Worm (Caenorhabditis elegans): ENCODE data around the gene famk-1.

Gene famk-1

DNA sequence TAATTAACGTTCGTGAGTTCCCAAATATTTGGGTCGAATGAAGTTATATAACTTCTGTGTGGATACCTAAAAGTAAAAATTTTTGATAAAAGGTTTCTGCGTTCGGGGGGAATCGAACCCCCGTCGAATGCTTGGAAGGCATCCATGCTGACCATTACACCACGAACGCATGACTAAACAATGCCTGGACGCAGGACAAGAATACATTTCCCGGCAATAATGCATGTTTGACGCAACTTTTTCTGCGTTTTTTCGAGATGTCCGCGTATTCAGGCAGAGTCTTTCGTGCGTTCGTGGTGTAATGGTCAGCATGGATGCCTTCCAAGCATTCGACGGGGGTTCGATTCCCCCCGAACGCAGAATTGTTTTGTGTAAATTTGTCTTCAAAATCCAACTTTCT lies 12.3 kb downstream of the famk-1 start (continued):
- TF ChIP-seq akir-1 (GFP tag; optimal IDR thresholded peaks at IDR 0.05) (peak; percentile 46), egl-18 (GFP tag; IDR thresholded peaks at IDR 0.05) (peak; percentile 51; the same call in 1 of the 2 replicates), Y56A3A.18 (GFP tag; IDR thresholded peaks at IDR 0.05) (peak; percentile 95), Y53F4B.3 (GFP tag; IDR thresholded peaks at IDR 0.05) (peak; percentile 66; the same call in 1 of the 2 replicates), mes-4 (tag; optimal IDR thresholded peaks at IDR 0.05) (peak; percentile 86), zfh-2 (GFP tag; conservative IDR thresholded peaks at IDR 0.05) (no peak), C06A6.2 (GFP tag; conservative IDR thresholded peaks at IDR 0.05) (peak; percentile 70), lin-35 (GFP tag; optimal IDR thresholded peaks at IDR 0.05) (peak in 1 of 3 experiments; percentile 68), ceh-58 (GFP tag; IDR thresholded peaks at IDR 0.05) (no peak), lsy-27 (tag; optimal IDR thresholded peaks at IDR 0.05; ENCODE audit: borderline replicate concordance, insufficient read depth) (peak; percentile 73), lin-26 (GFP tag; IDR thresholded peaks at IDR 0.05) (peak; percentile 96), B0261.1 (tag; optimal IDR thresholded peaks at IDR 0.05) (peak; percentile 98), nhr-120 (GFP tag; IDR thresholded peaks at IDR 0.05) (peak; percentile 93), pha-4 (tag; optimal IDR thresholded peaks at IDR 0.05) (no peak), Y95B8A.8 (GFP tag; IDR thresholded peaks at IDR 0.05) (peak; percentile 76), chd-7 (tag; optimal IDR thresholded peaks at IDR 0.05) (peak; percentile 87), ztf-3 (GFP tag; optimal IDR thresholded peaks at IDR 0.05) (peak; percentile 22), bed-1 (GFP tag; IDR thresholded peaks at IDR 0.05) (peak; percentile 89; the same call in 1 of the 2 replicates), ama-1 (optimal IDR thresholded peaks at IDR 0.05) (no peak), ama-1 (GFP tag; optimal IDR thresholded peaks at IDR 0.05) (peak; percentile 34 to 89), ekl-4 (GFP tag; IDR thresholded peaks at IDR 0.05) (peak; percentile 79), zim-3 (tag; optimal IDR thresholded peaks at IDR 0.05) (peak; percentile 83), snpc-1.3 (tag; optimal IDR thresholded peaks at IDR 0.05; ENCODE audit: insufficient read depth) (peak; percentile 68), F57C9.4 (tag; optimal IDR thresholded peaks at IDR 0.05) (no peak), F33H1.4 (GFP tag; IDR thresholded peaks at IDR 0.05) (no peak), nhr-27 (tag; optimal IDR thresholded peaks at IDR 0.05) (peak; percentile 72), dpl-1 (GFP tag; optimal IDR thresholded peaks at IDR 0.05) (peak; percentile 22), egl-44 (GFP tag; IDR thresholded peaks at IDR 0.05) (peak; percentile 58; the same call in 1 of the 2 replicates), B0035.1 (tag; optimal IDR thresholded peaks at IDR 0.05) (peak; percentile 9), sptf-2 (GFP tag; optimal IDR thresholded peaks at IDR 0.05) (no peak), pbrm-1 (GFP tag; IDR thresholded peaks at IDR 0.05) (peak; percentile 90; the same call in 1 of the 2 replicates), F37B4.10 (GFP tag; IDR thresholded peaks at IDR 0.05) (0 out of 2 replicates have a peak, but pooled peaks have one; percentile 74), ets-4 (GFP tag; optimal IDR thresholded peaks at IDR 0.05) (peak; percentile 40), egrh-3 (GFP tag; IDR thresholded peaks at IDR 0.05) (peak; percentile 32; the same call in 1 of the 2 replicates), B0019.2 (GFP tag; conservative IDR thresholded peaks at IDR 0.05) (no peak), sea-2 (GFP tag; IDR thresholded peaks at IDR 0.05) (no peak), rpc-1 (optimal IDR thresholded peaks at IDR 0.05) (peak; percentile 99), rpc-1 (tag; optimal IDR thresholded peaks at IDR 0.05) (peak; percentile 99), tbp1 (GFP tag; optimal IDR thresholded peaks at IDR 0.05) (peak; percentile 98), hlh-26 (GFP tag; conservative IDR thresholded peaks at IDR 0.05) (no peak), atf-7 (tag; optimal IDR thresholded peaks at IDR 0.05) (peak; percentile 59), snpc-1.1 (tag; optimal IDR thresholded peaks at IDR 0.05; ENCODE audit: insufficient read depth) (peak; percentile 74), Y67H2A.10 (GFP tag; conservative IDR thresholded peaks at IDR 0.05) (0 out of 2 replicates have a peak, but pooled peaks have one; percentile 15), ceh-40 (GFP tag; IDR thresholded peaks at IDR 0.05) (peak; percentile 89; the same call in 1 of the 2 replicates), hsf-1 (GFP tag; IDR thresholded peaks at IDR 0.05) (no peak), ztf-18 (tag; optimal IDR thresholded peaks at IDR 0.05) (peak; percentile 79), F10E7.11 (tag; optimal IDR thresholded peaks at IDR 0.05) (peak; percentile 21), ceh-27 (GFP tag; optimal IDR thresholded peaks at IDR 0.05) (peak; percentile 65), aptf-3 (GFP tag; IDR thresholded peaks at IDR 0.05) (peak; percentile 92)

All from whole organism, young adult.